Worm (Caenorhabditis elegans) whole organism, L3 larva: ENCODE measurements around the gene ugt-15.
A peak's percentile ranks its signal among the peaks of the same experiment; 100 is the strongest.

Source experiments
- R02D3.7 ChIP-seq: fragments of 150-350 bp; optimal IDR thresholded peaks from 2 replicates; lab custom pipeline; 2014; ENCODE audit warnings: missing biosample characterization, missing genetic modification characterization
- elt-2 ChIP-seq: sonication (generic microtip); optimal IDR thresholded peaks from 2 replicates; lab custom pipeline; 2016; ENCODE audit warnings: missing genetic modification reagents, mild to moderate bottlenecking, missing genetic modification characterization, missing compliant biosample characterization
- nhr-12 ChIP-seq: fragments of 150-350 bp; optimal IDR thresholded peaks from 2 replicates; lab custom pipeline; 2014; ENCODE audit warnings: missing biosample characterization, missing genetic modification characterization
- nhr-25 ChIP-seq: sonication (generic microtip); optimal IDR thresholded peaks from 2 replicates; lab custom pipeline; 2017; ENCODE audit warnings: missing biosample characterization, missing genetic modification characterization
- unc-62 ChIP-seq: fragments of 150-350 bp; sonication (generic microtip); optimal IDR thresholded peaks from 4 replicates; lab custom pipeline; 2014; ENCODE audit warnings: missing biosample characterization, missing genetic modification reagents, missing genetic modification characterization

- TF ChIP-seq R02D3.7 (tag; lab: Kevin White, UChicago) (no peak), unc-62 (GFP tag; lab: Kevin White, UChicago) (no peak), nhr-12 (tag; lab: Kevin White, UChicago) (no peak), nhr-25 (tag; lab: Kevin White, UChicago) (no peak), elt-2 (peak; percentile 58)
Measured at ce11 chrV:12852355-12852754, 25.0 kb downstream of the ugt-15 start.
